Worm (Caenorhabditis elegans) whole organism, young adult: ENCODE results near the gene rol-3.

Experiments
- B0261.1 ChIP-seq: sonication (generic microtip); optimal IDR thresholded peaks from 2 replicates; lab custom pipeline; 2016; ENCODE audit warnings: mild to moderate bottlenecking, missing genetic modification characterization, moderate library complexity, missing compliant biosample characterization
- D2030.7 ChIP-seq: fragments of 200-800 bp; sonication (Bioruptor generic); IDR thresholded peaks from 2 replicates; pipeline ENCODE4 v1.3.6; 2022; ENCODE audit warnings: missing genetic modification reagents, missing genetic modification characterization, missing compliant biosample characterization
- F37B4.10 ChIP-seq: fragments of 200-800 bp; sonication (Bioruptor generic); IDR thresholded peaks from 2 replicates; pipeline ENCODE4 v1.3.6; 2022; ENCODE audit warnings: missing genetic modification characterization, missing compliant biosample characterization
- F57A8.1 ChIP-seq: fragments of 200-800 bp; sonication (Bioruptor generic); optimal IDR thresholded peaks from 2 replicates; lab custom pipeline; 2018; ENCODE audit warnings: mild to moderate bottlenecking, missing genetic modification characterization, moderate library complexity, missing compliant biosample characterization
- K12H6.12 ChIP-seq: fragments of 200-800 bp; sonication (Bioruptor generic); optimal IDR thresholded peaks from 2 replicates; lab custom pipeline; 2018; ENCODE audit warnings: mild to moderate bottlenecking, missing genetic modification characterization, missing compliant biosample characterization
- Y67H2A.10 ChIP-seq: fragments of 200-800 bp; sonication (Bioruptor generic); conservative IDR thresholded peaks from 2 replicates; pipeline ENCODE4 v1.3.6; 2022; ENCODE audit warnings: missing genetic modification reagents, missing genetic modification characterization, missing compliant biosample characterization
- Y79H2A.3 ChIP-seq: fragments of 200-800 bp; sonication (Bioruptor generic); conservative IDR thresholded peaks from 2 replicates; pipeline ENCODE4 v1.3.6; 2022; ENCODE audit warnings: missing genetic modification reagents, missing genetic modification characterization, missing compliant biosample characterization
- Y95B8A.8 ChIP-seq: fragments of 200-800 bp; sonication (Bioruptor generic); IDR thresholded peaks from 2 replicates; pipeline ENCODE4 v1.3.6; 2022; ENCODE audit warnings: missing genetic modification reagents, missing genetic modification characterization, missing compliant biosample characterization
- ZK185.1 ChIP-seq: sonication (generic microtip); optimal IDR thresholded peaks from 2 replicates; lab custom pipeline; 2016; ENCODE audit warnings: mild to moderate bottlenecking, missing genetic modification characterization, missing compliant biosample characterization; ENCODE audit not compliant: poor library complexity, severe bottlenecking
- atf-7 ChIP-seq: sonication (generic microtip); optimal IDR thresholded peaks from 2 replicates; lab custom pipeline; 2017; ENCODE audit warnings: mild to moderate bottlenecking, missing genetic modification characterization, missing compliant biosample characterization
- bed-1 ChIP-seq: fragments of 200-800 bp; sonication (Bioruptor generic); IDR thresholded peaks from 2 replicates; pipeline ENCODE4 v1.3.6; 2022; ENCODE audit warnings: missing genetic modification reagents, missing genetic modification characterization, missing compliant biosample characterization
- ceh-40 ChIP-seq: fragments of 200-800 bp; sonication (Bioruptor generic); IDR thresholded peaks from 2 replicates; pipeline ENCODE4 v1.3.6; 2022; ENCODE audit warnings: missing genetic modification characterization, missing compliant biosample characterization
- ceh-79 ChIP-seq: sonication (generic microtip); optimal IDR thresholded peaks from 2 replicates; lab custom pipeline; 2017; ENCODE audit warnings: mild to moderate bottlenecking, missing genetic modification characterization, missing compliant biosample characterization
- dpl-1 ChIP-seq: fragments of 150-350 bp; optimal IDR thresholded peaks from 2 replicates; lab custom pipeline; 2014; ENCODE audit warnings: missing biosample characterization, missing genetic modification reagents, missing genetic modification characterization
- egl-18 ChIP-seq: fragments of 200-800 bp; sonication (Bioruptor generic); IDR thresholded peaks from 2 replicates; pipeline ENCODE4 v1.3.6; 2022; ENCODE audit warnings: missing genetic modification reagents, missing genetic modification characterization, missing compliant biosample characterization
- ekl-4 ChIP-seq: fragments of 200-800 bp; sonication (Bioruptor generic); IDR thresholded peaks from 2 replicates; pipeline ENCODE4 v1.3.6; 2022; ENCODE audit warnings: missing genetic modification reagents, missing genetic modification characterization, missing compliant biosample characterization
- gei-17 ChIP-seq: fragments of 200-800 bp; sonication (Bioruptor generic); optimal IDR thresholded peaks from 2 replicates; lab custom pipeline; 2018; ENCODE audit warnings: mild to moderate bottlenecking, missing genetic modification characterization, missing compliant biosample characterization
- hmg-1.2 ChIP-seq: fragments of 200-800 bp; sonication (Bioruptor generic); IDR thresholded peaks from 2 replicates; pipeline ENCODE4 v1.3.6; 2022; ENCODE audit warnings: missing genetic modification reagents, missing genetic modification characterization, missing compliant biosample characterization
- lsl-1 ChIP-seq: fragments of 200-800 bp; sonication (Bioruptor generic); optimal IDR thresholded peaks from 2 replicates; lab custom pipeline; 2018; ENCODE audit warnings: mild to moderate bottlenecking, missing genetic modification characterization, moderate library complexity, missing compliant biosample characterization
- mcd-1 ChIP-seq: fragments of 200-800 bp; sonication (Bioruptor generic); IDR thresholded peaks from 2 replicates; pipeline ENCODE4 v1.3.6; 2022; ENCODE audit warnings: missing genetic modification reagents, missing genetic modification characterization, missing compliant biosample characterization
- mel-28 ChIP-seq: sonication (generic microtip); optimal IDR thresholded peaks from 2 replicates; lab custom pipeline; 2016; ENCODE audit warnings: borderline replicate concordance, mild to moderate bottlenecking, missing genetic modification characterization, missing compliant biosample characterization
- mes-4 ChIP-seq: sonication (generic microtip); optimal IDR thresholded peaks from 2 replicates; lab custom pipeline; 2016; ENCODE audit warnings: missing genotype, missing genetic modification characterization, missing compliant biosample characterization
- nfya-1 ChIP-seq: sonication (generic microtip); optimal IDR thresholded peaks from 2 replicates; lab custom pipeline; 2017; ENCODE audit warnings: antibody characterized with exemption, missing compliant biosample characterization, missing genetic modification characterization, borderline replicate concordance; ENCODE audit not compliant: insufficient read depth
- nfyb-1 ChIP-seq: fragments of 200-800 bp; sonication (Bioruptor generic); IDR thresholded peaks from 2 replicates; pipeline ENCODE4 v1.3.6; 2022; ENCODE audit warnings: missing genetic modification reagents, missing genetic modification characterization, missing compliant biosample characterization
- nhr-120 ChIP-seq: fragments of 200-800 bp; sonication (Bioruptor generic); IDR thresholded peaks from 2 replicates; pipeline ENCODE4 v1.3.6; 2022; ENCODE audit warnings: missing genetic modification characterization, missing compliant biosample characterization
- nhr-179 ChIP-seq: sonication (generic microtip); optimal IDR thresholded peaks from 2 replicates; lab custom pipeline; 2016; ENCODE audit warnings: mild to moderate bottlenecking, missing genetic modification characterization, missing compliant biosample characterization
- nhr-80 ChIP-seq: sonication (generic microtip); optimal IDR thresholded peaks from 2 replicates; lab custom pipeline; 2016; ENCODE audit warnings: missing genetic modification characterization, missing compliant biosample characterization
- pbrm-1 ChIP-seq: fragments of 200-800 bp; sonication (Bioruptor generic); IDR thresholded peaks from 2 replicates; pipeline ENCODE4 v1.3.6; 2022; ENCODE audit warnings: missing genetic modification reagents, missing genetic modification characterization, missing compliant biosample characterization
- rec-8 ChIP-seq, 2 experiments: sonication (generic microtip); optimal IDR thresholded peaks; 2 replicates each; lab custom pipeline; 2016; ENCODE audit warnings: mild to moderate bottlenecking in 2 of 2, missing genetic modification characterization in 2 of 2, missing genetic modification reagents in 2 of 2, missing genotype in 2 of 2, missing biosample characterization in 1 of 2, missing compliant biosample characterization in 1 of 2, moderate library complexity in 1 of 2
- tbp1 ChIP-seq: fragments of 200-800 bp; sonication (Bioruptor generic); optimal IDR thresholded peaks from 2 replicates; lab custom pipeline; 2018; ENCODE audit warnings: mild to moderate bottlenecking, missing genetic modification characterization, missing compliant biosample characterization
- unc-62 ChIP-seq: fragments of 150-350 bp; optimal IDR thresholded peaks from 2 replicates; lab custom pipeline; 2014; ENCODE audit warnings: missing biosample characterization, missing genetic modification reagents, missing genetic modification characterization
- zfh-2 ChIP-seq: fragments of 200-800 bp; sonication (Bioruptor generic); conservative IDR thresholded peaks from 2 replicates; pipeline ENCODE4 v1.3.6; 2022; ENCODE audit warnings: missing genetic modification reagents, missing genetic modification characterization, missing compliant biosample characterization
- zim-3 ChIP-seq: sonication (generic microtip); optimal IDR thresholded peaks from 2 replicates; lab custom pipeline; 2017; ENCODE audit warnings: mild to moderate bottlenecking, missing genetic modification characterization, moderate library complexity, missing compliant biosample characterization
- ztf-25 ChIP-seq: fragments of 200-800 bp; sonication (Bioruptor generic); IDR thresholded peaks from 2 replicates; pipeline ENCODE4 v1.3.6; 2022; ENCODE audit warnings: missing genetic modification reagents, missing genetic modification characterization, missing compliant biosample characterization
- ztf-26 ChIP-seq: sonication (generic microtip); optimal IDR thresholded peaks from 2 replicates; lab custom pipeline; 2017; ENCODE audit warnings: missing genetic modification characterization, missing compliant biosample characterization

The rol-3 gene

ce11 chrV:8203085-8203643, 35.0 kb downstream of the rol-3 start, which contains the start of gene cest-17:
TSS of gene cest-17 (plus strand) at chrV:8203332.
- TF ChIP-seq mes-4 (tag; lab: Kevin White, UChicago) (no peak), pbrm-1 (GFP tag; lab: Robert Waterston, UW) (no peak), mel-28 (tag; lab: Kevin White, UChicago) (no peak), hmg-1.2 (peak; percentile 30; the same call in 1 of the 2 replicates), zfh-2 (GFP tag; lab: Robert Waterston, UW) (no peak), rec-8 (tag; optimal IDR thresholded peaks at IDR 0.05; lab: Kevin White, UChicago) (no peak), unc-62 (GFP tag; lab: Kevin White, UChicago) (no peak)
- TF ChIP-seq, all 124 proteins: peak for 1

ce11 chrV:8201229-8201858, 36.9 kb downstream of the rol-3 start, which contains the start of gene cri-2:
TSS of gene cri-2 (plus strand) at chrV:8201808.
- TF ChIP-seq hmg-1.2: peak; percentile 18; the same call in 1 of the 2 replicates
- no peak for TF ChIP-seq lsl-1

ce11 chrV:8198994-8199393, 39.2 kb downstream of the rol-3 start, which contains the start of gene F20D6.11:
TSS of gene F20D6.11 (minus strand) at chrV:8199094.
- no peak for TF ChIP-seq mel-28 (tag; lab: Kevin White, UChicago)

DNA sequence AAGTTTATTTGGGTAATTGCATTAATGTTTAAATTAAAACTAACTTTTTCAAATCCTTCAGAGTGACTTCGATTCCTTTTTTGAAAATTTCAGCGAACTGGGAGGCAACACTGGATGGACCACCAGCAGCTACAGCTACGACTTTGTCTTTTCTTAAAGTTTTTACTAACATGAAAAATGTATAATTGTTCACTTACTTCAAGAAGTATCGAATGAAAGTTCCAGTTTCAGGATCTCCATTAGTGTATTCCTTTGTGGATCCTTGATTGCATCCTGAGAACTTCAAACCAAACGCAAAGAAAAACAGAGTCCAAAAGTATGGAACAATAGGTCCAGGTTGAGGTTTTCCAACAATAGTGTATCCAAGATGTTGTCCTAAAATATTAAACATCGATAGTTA, 41.2 kb downstream of the rol-3 start:
- TF ChIP-seq ekl-4 (GFP tag; lab: Robert Waterston, UW): no peak
- TF ChIP-seq Y95B8A.8 (GFP tag; lab: Robert Waterston, UW): no peak
- TF ChIP-seq gei-17 (GFP tag; lab: Kevin White, UChicago): no peak
- TF ChIP-seq nfya-1 (tag; lab: Kevin White, UChicago): no peak
- no peak for TF ChIP-seq atf-7 (tag; lab: Kevin White, UChicago)

DNA sequence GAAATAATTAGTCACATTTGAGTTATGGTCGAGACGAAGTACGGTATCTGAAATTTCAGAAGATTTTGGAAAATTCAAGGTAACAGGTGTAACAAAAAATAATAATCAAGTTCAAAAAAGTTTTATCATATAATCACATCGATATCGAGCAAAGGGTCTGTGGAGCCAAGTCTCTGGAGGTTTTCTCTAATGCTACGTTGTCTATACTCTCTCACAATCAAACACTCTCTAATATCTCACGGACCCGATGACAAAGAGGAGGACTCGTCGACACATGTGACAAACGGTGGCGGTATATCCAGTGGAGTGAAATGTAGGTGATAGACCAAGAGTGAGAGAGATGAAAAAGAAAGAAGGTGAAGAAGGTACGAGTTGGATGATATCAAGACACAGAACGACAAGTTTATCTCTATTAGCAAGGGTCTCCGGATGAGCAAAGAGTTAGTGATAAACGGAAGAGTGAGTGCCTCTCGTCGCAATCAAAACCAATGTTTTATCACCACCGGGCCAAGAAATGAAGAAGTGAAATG, 42.3 kb downstream of the rol-3 start, which contains the start of gene F20D6.10:
Gene F20D6.10 (minus strand): TSS at position 51 of the 530 bp plus-strand sequence.
- TF ChIP-seq tbp1 (GFP tag; lab: Kevin White, UChicago): no peak
- TF ChIP-seq ceh-40: no peak

DNA sequence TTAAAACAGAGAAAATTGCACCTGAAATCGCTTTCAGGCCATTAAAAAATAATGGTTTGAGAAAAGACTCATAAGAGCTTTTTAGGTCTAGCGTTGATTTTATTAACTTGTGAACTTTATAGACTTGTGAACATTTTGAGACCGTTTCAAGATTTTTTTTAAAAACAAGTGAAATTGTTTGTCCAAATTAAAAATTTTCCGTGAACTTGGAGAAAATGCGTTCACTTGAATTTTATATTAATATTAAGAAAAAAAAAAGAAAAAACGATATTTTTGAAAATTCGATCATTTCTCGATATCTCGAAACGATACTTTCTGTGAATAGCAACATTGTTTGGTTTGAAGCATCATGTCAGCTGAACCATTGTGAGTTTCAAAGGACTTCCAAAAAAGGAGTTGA, 47.8 kb downstream of the rol-3 start, which contains the start of gene F20D6.1:
Gene F20D6.1 (plus strand): TSS at position 301 of the 400 bp plus-strand sequence.
- no peak for TF ChIP-seq F37B4.10 (GFP tag; lab: Robert Waterston, UW)

DNA sequence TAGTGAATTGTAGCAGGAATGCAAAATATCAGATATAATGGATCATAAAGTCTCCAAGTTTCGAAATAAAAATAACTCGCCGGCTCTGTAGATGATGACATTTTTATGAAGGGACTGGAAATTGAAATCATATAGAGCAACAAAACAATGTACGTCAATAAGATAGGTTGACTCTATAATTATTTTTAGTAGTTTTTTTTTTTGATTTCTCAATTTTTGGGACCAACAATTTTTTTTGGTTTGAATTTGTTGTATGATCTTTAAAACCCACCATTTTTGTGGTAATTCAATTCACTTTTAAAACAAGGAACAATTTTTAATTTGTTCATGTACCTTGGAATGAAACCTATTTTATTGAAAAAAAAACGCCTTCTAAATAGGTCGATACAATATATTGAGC, 48.2 kb downstream of the rol-3 start, which contains the start of gene F20D6.12:
Gene F20D6.12 (minus strand): TSS at position 101 of the 400 bp plus-strand sequence.
- TF ChIP-seq ztf-25 (GFP tag; lab: Robert Waterston, UW): no peak
- TF ChIP-seq nfyb-1: no peak
- TF ChIP-seq ceh-79 (tag; lab: Kevin White, UChicago): no peak
- no peak for TF ChIP-seq nhr-80 (tag; lab: Kevin White, UChicago)
- no peak for TF ChIP-seq egl-18 (GFP tag; lab: Robert Waterston, UW)
- TF ChIP-seq ztf-26: no peak
- TF ChIP-seq nhr-179 (tag; lab: Kevin White, UChicago): no peak
- TF ChIP-seq ZK185.1 (tag; lab: Kevin White, UChicago): no peak
- TF ChIP-seq dpl-1 (GFP tag; lab: Kevin White, UChicago): no peak
- no peak for TF ChIP-seq Y79H2A.3
- TF ChIP-seq Y67H2A.10 (GFP tag; lab: Robert Waterston, UW): no peak
- no peak for TF ChIP-seq zim-3 (tag; lab: Kevin White, UChicago)
- TF ChIP-seq mcd-1: no peak
- TF ChIP-seq nhr-120: no peak
- no peak for TF ChIP-seq K12H6.12 (tag; lab: Kevin White, UChicago)
- TF ChIP-seq D2030.7 (GFP tag; lab: Robert Waterston, UW): no peak
- TF ChIP-seq B0261.1 (tag; lab: Kevin White, UChicago): no peak
- no peak for TF ChIP-seq nfya-1 (tag; lab: Kevin White, UChicago)
- TF ChIP-seq bed-1 (GFP tag; lab: Robert Waterston, UW): no peak
- TF ChIP-seq F57A8.1 (GFP tag; lab: Kevin White, UChicago): no peak
